Fruit fly (Drosophila melanogaster) whole organism, embryonic: ENCODE data around the gene CG8516.
A peak's percentile ranks its signal among the peaks of the same experiment; 100 is the strongest.

Experiments used
- Aef1 ChIP-seq: fragments of 200-800 bp; sonication (Bioruptor generic); IDR thresholded peaks from 3 replicates; pipeline ENCODE4 v1.3.6; 2022; ENCODE audit warnings: missing biosample characterization, missing genetic modification characterization
- Awh ChIP-seq: fragments of 200-800 bp; sonication (Bioruptor generic); IDR thresholded peaks from 2 replicates; pipeline ENCODE4, ENCODE4 v1.3.6; 2022; ENCODE audit warnings: missing biosample characterization, missing genetic modification characterization
- Bgb ChIP-seq: fragments of 200-800 bp; sonication (Bioruptor generic); IDR thresholded peaks from 2 replicates; pipeline ENCODE4 v1.3.6; 2022; ENCODE audit warnings: missing biosample characterization, missing genetic modification characterization; ENCODE audit not compliant: partially characterized antibody
- BtbVII ChIP-seq: fragments of 200-800 bp; sonication (Bioruptor generic); optimal IDR thresholded peaks from 3 replicates; lab custom pipeline; 2017; ENCODE audit warnings: missing biosample characterization, mild to moderate bottlenecking, missing genetic modification characterization
- CG10321 ChIP-seq: fragments of 200-800 bp; sonication (Bioruptor generic); IDR thresholded peaks from 2 replicates; pipeline ENCODE4 v1.3.6; 2022; ENCODE audit warnings: missing biosample characterization, missing genetic modification characterization
- CG13287 ChIP-seq: fragments of 200-800 bp; sonication (Bioruptor generic); IDR thresholded peaks from 2 replicates; pipeline ENCODE4 v1.3.6; 2022; ENCODE audit warnings: missing biosample characterization, missing genetic modification characterization; ENCODE audit not compliant: partially characterized antibody
- CG14710 ChIP-seq: fragments of 200-800 bp; sonication (Bioruptor generic); optimal IDR thresholded peaks from 3 replicates; lab custom pipeline; 2019; ENCODE audit warnings: missing biosample characterization, mild to moderate bottlenecking, missing genetic modification characterization, moderate library complexity
- CG14860 ChIP-seq: fragments of 200-800 bp; sonication (Bioruptor generic); IDR thresholded peaks from 3 replicates; pipeline ENCODE4 v1.3.6; 2022; ENCODE audit warnings: missing biosample characterization, missing genetic modification characterization; ENCODE audit not compliant: partially characterized antibody
- CG17568 ChIP-seq: fragments of 200-800 bp; sonication (Bioruptor generic); optimal IDR thresholded peaks from 2 replicates; lab custom pipeline; 2018; ENCODE audit warnings: missing biosample characterization, mild to moderate bottlenecking, missing genetic modification characterization, moderate library complexity
- CG17802 ChIP-seq: fragments of 200-800 bp; sonication (Bioruptor generic); optimal IDR thresholded peaks from 2 replicates; lab custom pipeline; 2018; ENCODE audit warnings: missing biosample characterization, mild to moderate bottlenecking, missing genetic modification characterization, moderate library complexity
- CG2889 ChIP-seq: fragments of 200-800 bp; sonication (Bioruptor generic); IDR thresholded peaks from 3 replicates; pipeline ENCODE4 v1.3.6; 2022; ENCODE audit warnings: missing biosample characterization, missing genetic modification characterization
- CG31388 ChIP-seq: fragments of 200-800 bp; sonication (Bioruptor generic); optimal IDR thresholded peaks from 2 replicates; lab custom pipeline; 2016; ENCODE audit warnings: missing biosample characterization, missing genetic modification characterization
- CG32772 ChIP-seq: fragments of 200-800 bp; sonication (Bioruptor generic); IDR thresholded peaks from 2 replicates; pipeline ENCODE4 v1.3.6; 2022; ENCODE audit warnings: missing biosample characterization, missing genetic modification characterization
- CG4707 ChIP-seq: fragments of 200-800 bp; sonication (Bioruptor generic); optimal IDR thresholded peaks from 2 replicates; lab custom pipeline; 2018; ENCODE audit warnings: missing biosample characterization, mild to moderate bottlenecking, missing genetic modification characterization, moderate library complexity
- CG8281 ChIP-seq: fragments of 200-800 bp; sonication (Bioruptor generic); optimal IDR thresholded peaks from 2 replicates; lab custom pipeline; 2018; ENCODE audit warnings: missing biosample characterization, mild to moderate bottlenecking, missing genetic modification characterization, moderate library complexity
- CTCF ChIP-seq: fragments of 200-800 bp; sonication (Bioruptor generic); optimal IDR thresholded peaks from 2 replicates; lab custom pipeline; 2017; ENCODE audit warnings: missing biosample characterization, mild to moderate bottlenecking, missing genetic modification characterization, moderate library complexity
- Dek ChIP-seq: fragments of 200-800 bp; sonication (Bioruptor generic); optimal IDR thresholded peaks from 3 replicates; lab custom pipeline; 2019; ENCODE audit warnings: missing biosample characterization, mild to moderate bottlenecking, missing genetic modification characterization, moderate library complexity
- Dip3 ChIP-seq: fragments of 200-800 bp; sonication (Bioruptor generic); optimal IDR thresholded peaks from 3 replicates; lab custom pipeline; 2016; ENCODE audit warnings: missing biosample characterization, missing genetic modification characterization
- Hsf ChIP-seq: fragments of 200-800 bp; sonication (Bioruptor generic); optimal IDR thresholded peaks from 3 replicates; lab custom pipeline; 2016; ENCODE audit warnings: missing biosample characterization, missing genetic modification characterization
- Jarid2 ChIP-seq: fragments of 200-800 bp; sonication (Bioruptor generic); optimal IDR thresholded peaks from 3 replicates; lab custom pipeline; 2017; ENCODE audit warnings: mild to moderate bottlenecking, missing biosample characterization, missing genetic modification reagents, missing genetic modification characterization
- Lpt ChIP-seq: fragments of >200 bp; optimal IDR thresholded peaks from 2 replicates; lab custom pipeline; 2018; ENCODE audit warnings: missing biosample characterization, missing genetic modification characterization
- MESR4 ChIP-seq: fragments of 200-800 bp; sonication (Bioruptor generic); optimal IDR thresholded peaks from 2 replicates; lab custom pipeline; 2018; ENCODE audit warnings: missing biosample characterization, mild to moderate bottlenecking, missing genetic modification characterization, moderate library complexity
- MTF-1 ChIP-seq: fragments of 200-800 bp; sonication (Bioruptor generic); optimal IDR thresholded peaks from 2 replicates; lab custom pipeline; 2018; ENCODE audit warnings: missing biosample characterization, mild to moderate bottlenecking, missing genetic modification characterization, borderline replicate concordance
- PHDP ChIP-seq: fragments of 200-800 bp; sonication (Bioruptor generic); optimal IDR thresholded peaks from 3 replicates; lab custom pipeline; 2018; ENCODE audit warnings: missing biosample characterization, mild to moderate bottlenecking, missing genetic modification characterization, moderate library complexity
- Rfx ChIP-seq: fragments of 200-800 bp; sonication (Bioruptor generic); IDR thresholded peaks from 2 replicates; pipeline ENCODE4 v1.3.6; 2022; ENCODE audit warnings: missing biosample characterization, missing genetic modification characterization
- Sry-β ChIP-seq: fragments of 200-800 bp; sonication (Bioruptor generic); optimal IDR thresholded peaks from 2 replicates; lab custom pipeline; 2018; ENCODE audit warnings: missing biosample characterization, mild to moderate bottlenecking, missing genetic modification characterization, moderate library complexity
- Sry-δ ChIP-seq: fragments of 200-800 bp; sonication (Bioruptor generic); optimal IDR thresholded peaks from 2 replicates; lab custom pipeline; 2016; ENCODE audit warnings: missing biosample characterization, missing genetic modification characterization
- Usf ChIP-seq: fragments of 200-800 bp; sonication (Bioruptor generic); optimal IDR thresholded peaks from 2 replicates; lab custom pipeline; 2017; ENCODE audit warnings: missing genotype, missing biosample characterization, missing genetic modification characterization
- Vsx1 ChIP-seq: fragments of 200-800 bp; sonication (Bioruptor generic); optimal IDR thresholded peaks from 2 replicates; lab custom pipeline; 2017; ENCODE audit warnings: missing biosample characterization, mild to moderate bottlenecking, missing genetic modification characterization, missing genetic modification reagents
- aop ChIP-seq: fragments of 200-800 bp; sonication (Bioruptor generic); IDR thresholded peaks from 2 replicates; pipeline ENCODE4 v1.3.6; 2022; ENCODE audit warnings: missing biosample characterization, missing genetic modification characterization
- ara ChIP-seq: fragments of 200-800 bp; sonication (Bioruptor generic); IDR thresholded peaks from 2 replicates; pipeline ENCODE4 v1.3.6; 2022; ENCODE audit warnings: missing biosample characterization, missing genetic modification characterization
- az2 ChIP-seq: fragments of 200-800 bp; sonication (Bioruptor generic); optimal IDR thresholded peaks from 3 replicates; lab custom pipeline; 2016; ENCODE audit warnings: missing biosample characterization, missing genetic modification characterization
- crc ChIP-seq: fragments of 200-800 bp; sonication (Bioruptor generic); optimal IDR thresholded peaks from 2 replicates; lab custom pipeline; 2016; ENCODE audit warnings: missing biosample characterization, missing genetic modification characterization
- dmrt99B ChIP-seq: fragments of 200-800 bp; sonication (Bioruptor generic); optimal IDR thresholded peaks from 2 replicates; lab custom pipeline; 2018; ENCODE audit warnings: missing biosample characterization, mild to moderate bottlenecking, missing genetic modification characterization, moderate library complexity
- dpn ChIP-seq, 2 experiments: fragments of 200-800 bp; sonication (Bioruptor generic); optimal IDR thresholded peaks; 3 replicates each; lab custom pipeline; 2016; ENCODE audit warnings: missing biosample characterization in 2 of 2, missing genetic modification characterization in 2 of 2
- eve ChIP-seq, 2 experiments: fragments of >200 bp; optimal IDR thresholded peaks; 2 replicates each; lab custom pipeline; 2017; ENCODE audit warnings: missing biosample characterization in 2 of 2, missing genetic modification characterization in 2 of 2
- eyg ChIP-seq: fragments of 200-800 bp; sonication (Bioruptor generic); optimal IDR thresholded peaks from 3 replicates; lab custom pipeline; 2016; ENCODE audit warnings: missing biosample characterization, missing genetic modification characterization
- gem ChIP-seq: fragments of 200-800 bp; sonication (Bioruptor generic); optimal IDR thresholded peaks from 2 replicates; lab custom pipeline; 2019; ENCODE audit warnings: missing biosample characterization, mild to moderate bottlenecking, missing genetic modification characterization, moderate library complexity
- grn ChIP-seq: fragments of 200-800 bp; sonication (Bioruptor generic); optimal IDR thresholded peaks from 3 replicates; lab custom pipeline; 2017; ENCODE audit warnings: missing biosample characterization, missing genetic modification characterization
- gsb-n ChIP-seq: fragments of 200-800 bp; sonication (Bioruptor generic); optimal IDR thresholded peaks from 3 replicates; lab custom pipeline; 2018; ENCODE audit warnings: missing biosample characterization, mild to moderate bottlenecking, missing genetic modification characterization
- insv ChIP-seq, 2 experiments: fragments of 200-800 bp; sonication (Bioruptor generic); optimal IDR thresholded peaks; 3 replicates each; lab custom pipeline; 2016 to 2018; ENCODE audit warnings: missing biosample characterization in 2 of 2, missing genetic modification characterization in 2 of 2
- kah ChIP-seq: fragments of 200-800 bp; sonication (Bioruptor generic); optimal IDR thresholded peaks from 2 replicates; lab custom pipeline; 2018; ENCODE audit warnings: missing biosample characterization, mild to moderate bottlenecking, missing genetic modification characterization
- kay ChIP-seq: fragments of 200-800 bp; sonication (Bioruptor generic); optimal IDR thresholded peaks from 2 replicates; lab custom pipeline; 2016; ENCODE audit warnings: missing biosample characterization, missing genetic modification characterization
- p53 ChIP-seq: fragments of 200-800 bp; sonication (Bioruptor generic); optimal IDR thresholded peaks from 2 replicates; lab custom pipeline; 2016; ENCODE audit warnings: missing biosample characterization, missing genetic modification characterization
- phol ChIP-seq: fragments of 200-800 bp; sonication (Bioruptor generic); optimal IDR thresholded peaks from 3 replicates; lab custom pipeline; 2018; ENCODE audit warnings: missing biosample characterization, mild to moderate bottlenecking, missing genetic modification characterization, moderate library complexity
- sd ChIP-seq: fragments of 200-800 bp; sonication (Bioruptor generic); optimal IDR thresholded peaks from 3 replicates; lab custom pipeline; 2018; ENCODE audit warnings: missing biosample characterization, mild to moderate bottlenecking, missing genetic modification characterization, moderate library complexity
- toy ChIP-seq: fragments of 200-800 bp; sonication (Bioruptor generic); IDR thresholded peaks from 2 replicates; pipeline ENCODE4 v1.3.6; 2022; ENCODE audit warnings: missing biosample characterization, missing genetic modification characterization
- ttk ChIP-seq: fragments of 200-800 bp; sonication (Bioruptor generic); IDR thresholded peaks from 2 replicates; pipeline ENCODE4 v2.1.2; 2022; ENCODE audit warnings: missing biosample characterization, missing genetic modification characterization

Gene CG8516

dm6 chr3R:9767620-9768592, 25.2 kb upstream of the CG8516 start, which contains the start of gene Naa80 (continued):
- TF ChIP-seq Dek (tag; lab: Kevin White, UChicago) (peak; percentile 34), CG17802 (tag; lab: Kevin White, UChicago) (peak; percentile 33), CG4707 (GFP tag; lab: Kevin White, UChicago) (peak; percentile 7), Rfx (GFP tag; lab: Robert Waterston, UW) (peak; percentile 88), eyg (GFP tag; lab: Kevin White, UChicago) (peak; percentile 59), kay (peak; percentile 71), Aef1 (GFP tag; lab: Robert Waterston, UW) (peak; percentile 37; the same call in 1 of the 3 replicates), Hsf (GFP tag; lab: Kevin White, UChicago) (peak; percentile 75), BtbVII (GFP tag; lab: Kevin White, UChicago) (peak; percentile 4), ara (peak; percentile 43; the same call in 1 of the 2 replicates), Dip3 (GFP tag; lab: Kevin White, UChicago) (peak; percentile 83), gem (tag; lab: Kevin White, UChicago) (no peak), CG13287 (GFP tag; lab: Robert Waterston, UW) (peak; percentile 54), gsb-n (tag; lab: Kevin White, UChicago) (no peak), Sry-δ (GFP tag; lab: Kevin White, UChicago) (peak; percentile 54), Vsx1 (no peak), aop (no peak), dpn (GFP tag; optimal IDR thresholded peaks at IDR 0.05; lab: Kevin White, UChicago) (peak; percentile 77), dmrt99B (no peak), Usf (GFP tag; lab: Kevin White, UChicago) (peak; percentile 10), crc (GFP tag; lab: Kevin White, UChicago) (peak; percentile 22), insv (GFP tag; optimal IDR thresholded peaks at IDR 0.05; lab: Kevin White, UChicago) (peak in 1 of 2 experiments; percentile 41), Sry-β (GFP tag; lab: Kevin White, UChicago) (no peak), toy (GFP tag; lab: Robert Waterston, UW) (no peak; the same call in 1 of the 2 replicates), CG10321 (peak; percentile 11; the same call in 1 of the 2 replicates), p53 (GFP tag; lab: Kevin White, UChicago) (peak; percentile 67), PHDP (peak; percentile 35), eve (GFP tag; optimal IDR thresholded peaks at IDR 0.05; lab: Kevin White, UChicago) (no peak), Awh (no peak), ttk (peak; percentile 46), CG8281 (tag; lab: Kevin White, UChicago) (no peak), MESR4 (GFP tag; lab: Kevin White, UChicago) (peak; percentile 81), Lpt (GFP tag; lab: Kevin White, UChicago) (no peak), CG2889 (GFP tag; lab: Robert Waterston, UW) (0 out of 3 replicates have a peak, but pooled peaks have one; percentile 10), Bgb (GFP tag; lab: Robert Waterston, UW) (peak; percentile 66), CG17568 (no peak), sd (tag; lab: Kevin White, UChicago) (peak; percentile 52), CG14860 (GFP tag; lab: Robert Waterston, UW) (no peak), phol (tag; lab: Kevin White, UChicago) (peak; percentile 28), CG31388 (no peak), CG14710 (tag; lab: Kevin White, UChicago) (peak; percentile 43), CG32772 (GFP tag; lab: Robert Waterston, UW) (peak; percentile 24; the same call in 1 of the 2 replicates), CTCF (GFP tag; lab: Kevin White, UChicago) (peak; percentile 37), grn (GFP tag; lab: Kevin White, UChicago) (peak; percentile 10), Jarid2 (GFP tag; lab: Kevin White, UChicago) (no peak), kah (GFP tag; lab: Kevin White, UChicago) (peak; percentile 31), MTF-1 (GFP tag; lab: Kevin White, UChicago) (peak; percentile 20), az2 (GFP tag; lab: Kevin White, UChicago) (peak; percentile 44)
